Fruit fly (Drosophila melanogaster) whole organism: ENCODE results near the gene CG15459.
"Not testable (repeated sequence)": the region's sequence is repeated elsewhere in the genome, so short reads cannot be mapped to it uniquely, and the experiment has no call there.

ENCODE experiments used
- CG8478 ChIP-seq: fragments of >200 bp; optimal IDR thresholded peaks from 2 replicates; lab custom pipeline; 2018; ENCODE audit warnings: inconsistent platforms
- Dll ChIP-seq: fragments of >200 bp; optimal IDR thresholded peaks from 2 replicates; lab custom pipeline; 2017
- EcR ChIP-seq, 2 experiments: fragments of >200 bp; optimal IDR thresholded peaks; 2 replicates each; lab custom pipeline; 2017; ENCODE audit warnings: missing biosample characterization in 2 of 2, missing genetic modification characterization in 2 of 2, missing genetic modification reagents in 2 of 2
- pan ChIP-seq: fragments of >200 bp; optimal IDR thresholded peaks from 2 replicates; lab custom pipeline; 2017
- psq ChIP-seq: fragments of >200 bp; optimal IDR thresholded peaks from 2 replicates; lab custom pipeline; 2017
- usp ChIP-seq: fragments of >200 bp; optimal IDR thresholded peaks from 2 replicates; lab custom pipeline; 2017; ENCODE audit warnings: missing biosample characterization, missing genetic modification characterization, mixed read lengths

CG15459 gene

dm6 chrX:20413481-20413880 lies at the start of gene CG15459:
Gene CG15459, minus strand, starts transcription at chrX:20413581.
- TF ChIP-seq psq (lab: Kevin White, UChicago), result no peak
- TF ChIP-seq usp (GFP tag; lab: Kevin White, UChicago), result no peak
- TF ChIP-seq CG8478, result no peak
- TF ChIP-seq Dll (lab: Kevin White, UChicago), result no peak
- TF ChIP-seq EcR (GFP tag; optimal IDR thresholded peaks at IDR 0.05; lab: Kevin White, UChicago), result no peak
- no peak for TF ChIP-seq pan (lab: Kevin White, UChicago)

- TF ChIP-seq EcR (GFP tag; optimal IDR thresholded peaks at IDR 0.05; lab: Kevin White, UChicago) (no peak), CG8478 (no peak)
These were observed 35.5 kb upstream of the CG15459 start, which contains the start of gene tbc for dm6 chrX:20448828-20449427. Gene tbc, plus strand, starts transcription at chrX:20449331.

- TF ChIP-seq pan (lab: Kevin White, UChicago) (no peak), EcR (GFP tag; optimal IDR thresholded peaks at IDR 0.05; lab: Kevin White, UChicago) (no peak), Dll (lab: Kevin White, UChicago) (no peak), psq (lab: Kevin White, UChicago) (no peak), CG8478 (no peak), usp (GFP tag; lab: Kevin White, UChicago) (no peak)
These were observed 34.6 kb upstream of the CG15459 start for dm6 chrX:20447865-20448584.

- TF ChIP-seq pan (lab: Kevin White, UChicago); Dll (lab: Kevin White, UChicago); EcR (GFP tag; optimal IDR thresholded peaks at IDR 0.05; lab: Kevin White, UChicago): not testable (repeated sequence)
These were observed 32.7 kb upstream of the CG15459 start, which contains the start of gene CG42578 for dm6 chrX:20446071-20446470. Gene CG42578, plus strand, starts transcription at chrX:20446371.

dm6 chrX:20436866-20437265 lies 23.5 kb upstream of the CG15459 start:
- TF ChIP-seq pan (lab: Kevin White, UChicago) (no peak), psq (lab: Kevin White, UChicago) (no peak), EcR (GFP tag; optimal IDR thresholded peaks at IDR 0.05; lab: Kevin White, UChicago) (no peak), CG8478 (no peak), usp (GFP tag; lab: Kevin White, UChicago) (no peak), Dll (lab: Kevin White, UChicago) (no peak)

- no peak for TF ChIP-seq Dll (lab: Kevin White, UChicago)
- TF ChIP-seq psq (lab: Kevin White, UChicago), result no peak
- TF ChIP-seq pan (lab: Kevin White, UChicago), result no peak
- TF ChIP-seq CG8478, result no peak
- no peak for TF ChIP-seq EcR (GFP tag; optimal IDR thresholded peaks at IDR 0.05; lab: Kevin White, UChicago)
- no peak for TF ChIP-seq usp (GFP tag; lab: Kevin White, UChicago)
These were observed 21.2 kb upstream of the CG15459 start for dm6 chrX:20434534-20434933.

- no peak for TF ChIP-seq psq (lab: Kevin White, UChicago)
- TF ChIP-seq usp (GFP tag; lab: Kevin White, UChicago), result no peak
- no peak for TF ChIP-seq EcR (GFP tag; optimal IDR thresholded peaks at IDR 0.05; lab: Kevin White, UChicago)
- no peak for TF ChIP-seq pan (lab: Kevin White, UChicago)
- no peak for TF ChIP-seq Dll (lab: Kevin White, UChicago)
- TF ChIP-seq CG8478, result no peak
These were observed 20.3 kb upstream of the CG15459 start, which contains the start of gene CG1695 for dm6 chrX:20433345-20434332. Gene CG1695, plus strand, starts transcription at chrX:20433950.

dm6 chrX:20429482-20430204 lies 16.3 kb upstream of the CG15459 start, which contains the start of the genes CG11710 and mal:
Gene CG11710, minus strand, starts transcription at chrX:20429673.
Gene mal, plus strand, starts transcription at chrX:20429675.
- TF ChIP-seq psq (lab: Kevin White, UChicago), result no peak
- no peak for TF ChIP-seq CG8478
- no peak for TF ChIP-seq EcR (GFP tag; optimal IDR thresholded peaks at IDR 0.05; lab: Kevin White, UChicago)
- no peak for TF ChIP-seq pan (lab: Kevin White, UChicago)
- no peak for TF ChIP-seq Dll (lab: Kevin White, UChicago)
- TF ChIP-seq usp (GFP tag; lab: Kevin White, UChicago), result no peak

- TF ChIP-seq Dll (lab: Kevin White, UChicago) (no peak), EcR (GFP tag; optimal IDR thresholded peaks at IDR 0.05; lab: Kevin White, UChicago) (no peak), pan (lab: Kevin White, UChicago) (no peak), psq (lab: Kevin White, UChicago) (no peak), usp (GFP tag; lab: Kevin White, UChicago) (no peak)
These were observed 13.4 kb upstream of the CG15459 start, which contains the start of gene CG15456 for dm6 chrX:20426818-20427217. Gene CG15456, minus strand, starts transcription at chrX:20427042.

dm6 chrX:20423747-20424165 lies 10.4 kb upstream of the CG15459 start, which contains the start of the genes Pp4-19C and cactin:
Gene Pp4-19C, minus strand, starts transcription at chrX:20424002.
Gene cactin, plus strand, starts transcription at chrX:20424069.
- no peak for TF ChIP-seq usp (GFP tag; lab: Kevin White, UChicago)
- TF ChIP-seq Dll (lab: Kevin White, UChicago), result no peak
- TF ChIP-seq psq (lab: Kevin White, UChicago), result no peak
